Fruit fly (Drosophila melanogaster): Measurements from ENCODE around the gene CG33689.

Gene CG33689

dm6 chr3L:16156788-16157208, 43.2 kb upstream of the CG33689 start (continued):
- TF ChIP-seq rib (GFP tag; IDR thresholded peaks at IDR 0.05) (peak; percentile 79), Lim3 (GFP tag; IDR thresholded peaks at IDR 0.05) (no peak), CG9215 (GFP tag; IDR thresholded peaks at IDR 0.05) (no peak), CG8478 (optimal IDR thresholded peaks at IDR 0.05) (no peak), CG6813 (GFP tag; optimal IDR thresholded peaks at IDR 0.05) (no peak), CG17912 (GFP tag; optimal IDR thresholded peaks at IDR 0.05) (no peak), repo (GFP tag; optimal IDR thresholded peaks at IDR 0.05) (no peak), CG33557 (GFP tag; optimal IDR thresholded peaks at IDR 0.05) (no peak)

- TF ChIP-seq CG15073 (GFP tag; optimal IDR thresholded peaks at IDR 0.05) = no peak
- TF ChIP-seq fd3F (GFP tag; optimal IDR thresholded peaks at IDR 0.05) = peak; percentile 11
- no peak for TF ChIP-seq CG4404 (GFP tag; IDR thresholded peaks at IDR 0.05)
- TF ChIP-seq ap (GFP tag; IDR thresholded peaks at IDR 0.05) = no peak
- no peak for TF ChIP-seq insv (GFP tag; optimal IDR thresholded peaks at IDR 0.05)
- TF ChIP-seq da (GFP tag; optimal IDR thresholded peaks at IDR 0.05) = no peak
- TF ChIP-seq CG42726 (GFP tag; IDR thresholded peaks at IDR 0.05; ENCODE audit: partially characterized antibody) = no peak
- no peak for TF ChIP-seq zfh1 (GFP tag; IDR thresholded peaks at IDR 0.05)
- no peak for TF ChIP-seq CG10959 (GFP tag; IDR thresholded peaks at IDR 0.05)
- TF ChIP-seq HLH3B (GFP tag; IDR thresholded peaks at IDR 0.05) = peak; percentile 41; the same call in 1 of the 2 replicates
- TF ChIP-seq ssp (GFP tag; IDR thresholded peaks at IDR 0.05) = peak; percentile 32; the same call in 1 of the 2 replicates
- no peak for TF ChIP-seq Ets97D (GFP tag; optimal IDR thresholded peaks at IDR 0.05)
- TF ChIP-seq chn (GFP tag; optimal IDR thresholded peaks at IDR 0.05) = peak; percentile 47
- TF ChIP-seq CG8089 (GFP tag; optimal IDR thresholded peaks at IDR 0.05) = peak; percentile 10
- TF ChIP-seq vnd (GFP tag; IDR thresholded peaks at IDR 0.05; ENCODE audit: partially characterized antibody) = no peak
- peak; percentile 32 for TF ChIP-seq NfI (GFP tag; optimal IDR thresholded peaks at IDR 0.05)
- peak; percentile 41 for TF ChIP-seq CG13775 (GFP tag; optimal IDR thresholded peaks at IDR 0.05)
- TF ChIP-seq HmgZ (tag; optimal IDR thresholded peaks at IDR 0.05) = no peak
- TF ChIP-seq br (optimal IDR thresholded peaks at IDR 0.05) = no peak
- TF ChIP-seq ftz-f1 (GFP tag; optimal IDR thresholded peaks at IDR 0.05) = no peak
- TF ChIP-seq Oaz (GFP tag; IDR thresholded peaks at IDR 0.05) = no peak
- peak; percentile 59 for TF ChIP-seq CG3281 (GFP tag; optimal IDR thresholded peaks at IDR 0.05)
- no peak for TF ChIP-seq CG14014 (GFP tag; IDR thresholded peaks at IDR 0.05)
- no peak for TF ChIP-seq CG3726 (GFP tag; IDR thresholded peaks at IDR 0.05)
- TF ChIP-seq Blimp-1 (GFP tag; optimal IDR thresholded peaks at IDR 0.05) = peak; percentile 68
- no peak for TF ChIP-seq CG6272 (GFP tag; IDR thresholded peaks at IDR 0.05)
- peak; percentile 39 for TF ChIP-seq CG12659 (GFP tag; optimal IDR thresholded peaks at IDR 0.05)
- TF ChIP-seq Dad (GFP tag; optimal IDR thresholded peaks at IDR 0.05) = no peak
- no peak for TF ChIP-seq B-H1 (GFP tag; IDR thresholded peaks at IDR 0.05)
- no peak for TF ChIP-seq sug (tag; optimal IDR thresholded peaks at IDR 0.05)
- TF ChIP-seq CG4328 (GFP tag; optimal IDR thresholded peaks at IDR 0.05) = no peak
- peak; percentile 80 for TF ChIP-seq CG11504 (tag; optimal IDR thresholded peaks at IDR 0.05)
- no peak for TF ChIP-seq CG7928 (GFP tag; optimal IDR thresholded peaks at IDR 0.05)
- TF ChIP-seq zen2 (GFP tag; IDR thresholded peaks at IDR 0.05; ENCODE audit: partially characterized antibody) = no peak
- no peak for TF ChIP-seq Stat92E (GFP tag; optimal IDR thresholded peaks at IDR 0.05)
- TF ChIP-seq tll (GFP tag; optimal IDR thresholded peaks at IDR 0.05) = no peak
- TF ChIP-seq prd (optimal IDR thresholded peaks at IDR 0.05) = no peak
- peak; percentile 34; the same call in 1 of the 3 replicates for TF ChIP-seq prd (GFP tag; IDR thresholded peaks at IDR 0.05)
- TF ChIP-seq CG9817 (tag; optimal IDR thresholded peaks at IDR 0.05) = peak; percentile 38
- no peak for TF ChIP-seq ERR (GFP tag; optimal IDR thresholded peaks at IDR 0.05)
Observed at dm6 chr3L:16157251-16158190, 42.5 kb upstream of the CG33689 start.
